Worm (Caenorhabditis elegans) whole organism, mixed stage, embryonic: ENCODE measurements around the gene fbxb-43.

ENCODE experiments used
- ceh-39 ChIP-seq: fragments of 150-350 bp; optimal IDR thresholded peaks from 2 replicates; lab custom pipeline; 2014; ENCODE audit warnings: missing biosample characterization, missing genetic modification characterization
- drap-1 ChIP-seq: fragments of 200-800 bp; sonication (Bioruptor generic); optimal IDR thresholded peaks from 3 replicates; lab custom pipeline; 2018; ENCODE audit warnings: mild to moderate bottlenecking, missing genetic modification characterization, missing compliant biosample characterization
- elt-1 ChIP-seq: sonication (generic microtip); optimal IDR thresholded peaks from 2 replicates; lab custom pipeline; 2017; ENCODE audit warnings: missing genetic modification characterization, mild to moderate bottlenecking, missing compliant biosample characterization, antibody characterized with exemption, moderate library complexity, borderline replicate concordance; ENCODE audit not compliant: insufficient read depth
- ham-2 ChIP-seq: fragments of 200-800 bp; sonication (Bioruptor generic); optimal IDR thresholded peaks from 2 replicates; lab custom pipeline; 2018; ENCODE audit warnings: mild to moderate bottlenecking, missing genetic modification characterization, missing compliant biosample characterization
- hlh-1 ChIP-seq: fragments of 150-350 bp; optimal IDR thresholded peaks from 2 replicates; lab custom pipeline; 2014; ENCODE audit warnings: missing biosample characterization, missing genetic modification reagents, missing genetic modification characterization
- nhr-12 ChIP-seq: fragments of 150-350 bp; optimal IDR thresholded peaks from 2 replicates; lab custom pipeline; 2014; ENCODE audit warnings: missing biosample characterization, missing genetic modification characterization
- pha-4 ChIP-seq: fragments of 150-350 bp; optimal IDR thresholded peaks from 2 replicates; lab custom pipeline; 2018; ENCODE audit warnings: missing biosample characterization, missing genetic modification reagents, missing genetic modification characterization
- snpc-4 ChIP-seq: fragments of 150-350 bp; optimal IDR thresholded peaks from 2 replicates; lab custom pipeline; 2014; ENCODE audit warnings: missing biosample characterization, missing genetic modification characterization
- ztf-11 ChIP-seq: fragments of 150-350 bp; optimal IDR thresholded peaks from 2 replicates; lab custom pipeline; 2014; ENCODE audit warnings: missing biosample characterization, missing genetic modification characterization

Gene fbxb-43

ce11 chrII:1586305-1586704 is 50.3 kb downstream of the fbxb-43 start, which contains the start of gene T07H3.8:
Gene T07H3.8 (plus strand): TSS chrII:1586605.
- TF ChIP-seq pha-4 (no peak), snpc-4 (tag; lab: Kevin White, UChicago) (no peak), elt-1 (tag; lab: Kevin White, UChicago) (no peak), ztf-11 (tag; lab: Kevin White, UChicago) (no peak), hlh-1 (no peak), ham-2 (GFP tag; lab: Kevin White, UChicago) (no peak), nhr-12 (tag; lab: Kevin White, UChicago) (no peak), ceh-39 (tag; lab: Kevin White, UChicago) (no peak), drap-1 (GFP tag; lab: Kevin White, UChicago) (no peak)
- TF ChIP-seq, all 35 proteins: peak for 0
